Worm (Caenorhabditis elegans) whole organism, midembryonic: ENCODE measurements around the gene panl-2.

Experiments used
- T22C8.4 ChIP-seq: fragments of 200-800 bp; sonication (Bioruptor generic); IDR thresholded peaks from 2 replicates; pipeline ENCODE4 v1.3.6; 2022; ENCODE audit warnings: missing genetic modification characterization, missing compliant biosample characterization
- flt-1 ChIP-seq: fragments of 200-800 bp; sonication (Bioruptor generic); IDR thresholded peaks from 2 replicates; pipeline ENCODE4 v1.3.6; 2022; ENCODE audit warnings: missing genetic modification characterization, missing compliant biosample characterization
- klf-2 ChIP-seq: fragments of 200-800 bp; sonication (Bioruptor generic); conservative IDR thresholded peaks from 2 replicates; pipeline ENCODE4 v1.3.6; 2022; ENCODE audit warnings: missing genetic modification reagents, missing genetic modification characterization, missing compliant biosample characterization
- med-1 ChIP-seq: sonication (generic microtip); optimal IDR thresholded peaks from 2 replicates; lab custom pipeline; 2017; ENCODE audit warnings: missing genetic modification characterization, mild to moderate bottlenecking, missing compliant biosample characterization, antibody characterized with exemption, missing genetic modification reagents; ENCODE audit not compliant: insufficient read depth
- ref-1 ChIP-seq: fragments of 200-800 bp; sonication (Bioruptor generic); conservative IDR thresholded peaks from 2 replicates; pipeline ENCODE4 v1.3.6; 2022; ENCODE audit warnings: missing genetic modification reagents, missing genetic modification characterization, missing compliant biosample characterization
- tab-1 ChIP-seq: fragments of 200-800 bp; sonication (Bioruptor generic); IDR thresholded peaks from 2 replicates; pipeline ENCODE4 v1.3.6; 2022; ENCODE audit warnings: missing genetic modification characterization, missing compliant biosample characterization
- ztf-23 ChIP-seq: fragments of 200-800 bp; sonication (Bioruptor generic); IDR thresholded peaks from 2 replicates; pipeline ENCODE4 v1.3.6; 2022; ENCODE audit warnings: missing genetic modification reagents, missing genetic modification characterization, missing compliant biosample characterization
- ztf-29 ChIP-seq: fragments of 200-800 bp; sonication (Bioruptor generic); IDR thresholded peaks from 2 replicates; pipeline ENCODE4 v1.3.6; 2022; ENCODE audit warnings: missing genetic modification reagents, missing genetic modification characterization, missing compliant biosample characterization

DNA sequence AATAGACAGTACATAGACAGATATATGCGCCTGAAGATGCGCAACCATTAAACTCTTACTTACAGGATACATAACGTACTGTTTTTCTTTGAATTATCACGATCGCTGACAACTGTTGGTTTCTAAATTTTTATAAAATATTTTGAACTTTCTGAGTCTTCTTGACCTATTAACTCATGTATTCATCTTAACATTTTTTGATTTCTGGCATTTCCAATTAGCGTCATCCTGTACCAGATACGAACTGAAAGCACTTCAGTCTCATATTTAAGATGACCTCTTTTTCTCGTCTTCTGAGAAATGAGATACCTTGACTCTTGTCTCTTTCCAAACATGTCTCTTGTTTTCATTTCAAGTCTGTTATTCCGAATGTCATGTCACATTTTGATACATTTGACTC lies 45.8 kb upstream of the panl-2 start:
- TF ChIP-seq med-1 (no peak), flt-1 (no peak), tab-1 (GFP tag; lab: Robert Waterston, UW) (no peak), ref-1 (GFP tag; lab: Robert Waterston, UW) (no peak), ztf-29 (GFP tag; lab: Robert Waterston, UW) (no peak), ztf-23 (GFP tag; lab: Robert Waterston, UW) (no peak), klf-2 (GFP tag; lab: Robert Waterston, UW) (no peak), T22C8.4 (GFP tag; lab: Robert Waterston, UW) (no peak)
